Worm (Caenorhabditis elegans): ENCODE data around the gene ufm-1.

ufm-1 gene

ce11 chrIII:7843536-7843935, 15.2 kb upstream of the ufm-1 start, which contains the start of gene ZK652.8:
Gene ZK652.8 (minus strand): TSS chrIII:7843636.
- TF ChIP-seq aha-1 (tag), result peak; percentile 59
- TF ChIP-seq snpc-1.2 (GFP tag; IDR thresholded peaks at IDR 0.05), result no peak

- TF ChIP-seq aha-1 (tag), result peak; percentile 69
- peak in 1 of 2 experiments; percentile 22 for TF ChIP-seq lsy-2 (tag; optimal IDR thresholded peaks at IDR 0.05)
- TF ChIP-seq fkh-10 (GFP tag; optimal IDR thresholded peaks at IDR 0.05), result peak; percentile 17
- TF ChIP-seq mep-1 (tag; optimal IDR thresholded peaks at IDR 0.05), result no peak
- no peak for TF ChIP-seq vab-7 (GFP tag; IDR thresholded peaks at IDR 0.05)
- TF ChIP-seq dmd-8 (GFP tag; IDR thresholded peaks at IDR 0.05), result no peak
- no peak for TF ChIP-seq ztf-11 (tag; optimal IDR thresholded peaks at IDR 0.05)
Observed at ce11 chrIII:7848173-7848572, 10.6 kb upstream of the ufm-1 start.

ce11 chrIII:7854494-7855184, 4.1 kb upstream of the ufm-1 start, which contains the start of gene rpl-35:
Gene rpl-35 (plus strand): TSS chrIII:7855134.
- TF ChIP-seq nhr-6 (tag; optimal IDR thresholded peaks at IDR 0.05) (peak; percentile 99), fkh-10 (GFP tag; optimal IDR thresholded peaks at IDR 0.05) (peak; percentile 99), pqm-1 (tag; optimal IDR thresholded peaks at IDR 0.05) (peak; percentile 87), duxl-1 (tag; optimal IDR thresholded peaks at IDR 0.05; ENCODE audit: poor library complexity) (peak; percentile 98), T26A8.4 (GFP tag; IDR thresholded peaks at IDR 0.05) (peak; percentile 99), hlh-11 (tag; optimal IDR thresholded peaks at IDR 0.05) (peak; percentile 99), ZK337.2 (GFP tag; IDR thresholded peaks at IDR 0.05) (peak; percentile 99), jun-1 (tag; optimal IDR thresholded peaks at IDR 0.05) (peak; percentile 97), lin-29 (GFP tag; IDR thresholded peaks at IDR 0.05) (peak; percentile 99), lir-3 (tag; optimal IDR thresholded peaks at IDR 0.05) (peak; percentile 83), nhr-11 (tag; optimal IDR thresholded peaks at IDR 0.05) (peak; percentile 99), dve-1 (tag; optimal IDR thresholded peaks at IDR 0.05; ENCODE audit: insufficient read depth) (peak; percentile 100), tra-1 (GFP tag; IDR thresholded peaks at IDR 0.05) (peak; percentile 100), zfp-2 (tag; optimal IDR thresholded peaks at IDR 0.05) (peak; percentile 92), unc-130 (GFP tag; optimal IDR thresholded peaks at IDR 0.05) (peak; percentile 99), sdz-12 (GFP tag; optimal IDR thresholded peaks at IDR 0.05) (peak; percentile 98), nhr-77 (tag; optimal IDR thresholded peaks at IDR 0.05) (peak; percentile 99), F26F4.8 (GFP tag; conservative IDR thresholded peaks at IDR 0.05) (no peak), mep-1 (tag; optimal IDR thresholded peaks at IDR 0.05) (peak; percentile 100), arid-1 (GFP tag; conservative IDR thresholded peaks at IDR 0.05) (peak; percentile 99), ces-1 (GFP tag; optimal IDR thresholded peaks at IDR 0.05) (peak; percentile 97), tag-97 (GFP tag; IDR thresholded peaks at IDR 0.05) (peak; percentile 93; the same call in 1 of the 2 replicates), nhr-42 (GFP tag; IDR thresholded peaks at IDR 0.05) (peak; percentile 99), unc-39 (tag; optimal IDR thresholded peaks at IDR 0.05) (no peak), snpc-4 (tag; optimal IDR thresholded peaks at IDR 0.05) (peak; percentile 55), nhr-237 (tag; optimal IDR thresholded peaks at IDR 0.05) (peak; percentile 85), spr-1 (tag; optimal IDR thresholded peaks at IDR 0.05) (peak; percentile 98), pha-4 (GFP tag; IDR thresholded peaks at IDR 0.05) (peak; percentile 99), pha-4 (tag; optimal IDR thresholded peaks at IDR 0.05) (peak; percentile 95), hif-1 (tag; optimal IDR thresholded peaks at IDR 0.05) (peak; percentile 92 to 96), lin-39 (tag; optimal IDR thresholded peaks at IDR 0.05) (peak; percentile 92), lin-1 (GFP tag; IDR thresholded peaks at IDR 0.05) (peak; percentile 99), dmd-8 (GFP tag; IDR thresholded peaks at IDR 0.05) (peak; percentile 90), unc-62 (GFP tag; optimal IDR thresholded peaks at IDR 0.05 in 1 of 2) (peak in 1 of 2 experiments; percentile 100), unc-62 (tag; optimal IDR thresholded peaks at IDR 0.05) (peak; percentile 32), ceh-32 (tag; optimal IDR thresholded peaks at IDR 0.05; ENCODE audit: poor library complexity) (peak; percentile 83), hmg-1.1 (GFP tag; IDR thresholded peaks at IDR 0.05) (peak; percentile 99), lim-7 (GFP tag; IDR thresholded peaks at IDR 0.05) (peak; percentile 86), dmd-9 (GFP tag; IDR thresholded peaks at IDR 0.05) (peak; percentile 99), ceh-82 (tag; optimal IDR thresholded peaks at IDR 0.05) (peak; percentile 56), ceh-62 (tag; optimal IDR thresholded peaks at IDR 0.05) (no peak), lin-38 (GFP tag; IDR thresholded peaks at IDR 0.05) (peak; percentile 98)

Measured in whole organism, L4 larva.